Worm (Caenorhabditis elegans): Measurements from ENCODE around the gene lipl-5.

DNA sequence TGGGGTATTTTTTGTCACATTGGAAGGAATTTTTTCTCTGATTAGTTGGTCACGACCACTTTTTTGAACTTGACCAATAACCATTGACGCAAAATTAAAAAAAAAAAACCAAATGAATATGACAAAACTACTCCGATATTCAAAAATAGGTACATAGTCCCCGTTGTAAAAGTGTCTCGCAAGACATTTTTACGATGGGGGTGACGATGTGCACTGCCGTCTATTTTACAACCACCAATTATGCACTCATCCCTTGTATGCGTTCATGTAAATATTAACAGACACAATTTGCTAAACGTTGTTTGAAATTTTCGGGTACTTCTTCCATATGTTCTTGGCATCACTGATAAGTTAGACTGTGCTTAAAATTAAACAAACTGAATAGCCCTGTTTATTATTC is 14.2 kb downstream of the lipl-5 start, which contains the start of gene scl-27:
- TF ChIP-seq him-1 (tag; optimal IDR thresholded peaks at IDR 0.05) (no peak), W03F9.2 (tag; optimal IDR thresholded peaks at IDR 0.05) (no peak)

Measured in whole organism, L4/young adult.